Worm (Caenorhabditis elegans) whole organism, L1 larva: Measurements from ENCODE around the gene dao-6.
A peak's percentile ranks its signal among the peaks of the same experiment; 100 is the strongest.

Experiments
- C16A3.4 ChIP-seq: fragments of 150-350 bp; optimal IDR thresholded peaks from 2 replicates; lab custom pipeline; 2014; ENCODE audit warnings: missing biosample characterization, missing genetic modification characterization
- C34B4.2 ChIP-seq: sonication (generic microtip); optimal IDR thresholded peaks from 2 replicates; lab custom pipeline; 2017; ENCODE audit warnings: mild to moderate bottlenecking, missing genetic modification characterization, missing compliant biosample characterization
- F16B12.6 ChIP-seq: fragments of 150-350 bp; optimal IDR thresholded peaks from 2 replicates; lab custom pipeline; 2014; ENCODE audit warnings: missing biosample characterization, missing genetic modification characterization
- aly-2 ChIP-seq: fragments of 150-350 bp; optimal IDR thresholded peaks from 2 replicates; lab custom pipeline; 2014; ENCODE audit warnings: missing biosample characterization, missing genetic modification characterization
- ama-1 ChIP-seq: fragments of 150-350 bp; optimal IDR thresholded peaks from 2 replicates; lab custom pipeline; 2014
- blmp-1 ChIP-seq: fragments of 150-350 bp; optimal IDR thresholded peaks from 2 replicates; lab custom pipeline; 2014; ENCODE audit warnings: missing biosample characterization, missing genetic modification characterization
- ceh-8 ChIP-seq: fragments of 200-800 bp; sonication (Bioruptor generic); optimal IDR thresholded peaks from 2 replicates; lab custom pipeline; 2018; ENCODE audit warnings: mild to moderate bottlenecking, missing genetic modification characterization, moderate library complexity, missing compliant biosample characterization
- ceh-90 ChIP-seq: sonication (generic microtip); optimal IDR thresholded peaks from 2 replicates; lab custom pipeline; 2016; ENCODE audit warnings: missing genetic modification characterization, missing compliant biosample characterization
- ces-1 ChIP-seq: fragments of 150-350 bp; optimal IDR thresholded peaks from 2 replicates; lab custom pipeline; 2014; ENCODE audit warnings: missing biosample characterization, missing genetic modification reagents, missing genetic modification characterization
- dpl-1 ChIP-seq, 3 experiments: fragments of 150-350 bp in 2 of 3; sonication (generic microtip) in 1 of 3; optimal IDR thresholded peaks; 2 replicates each; lab custom pipeline; 2014 to 2017; ENCODE audit warnings: missing biosample characterization in 3 of 3, missing genetic modification characterization in 3 of 3, missing genetic modification reagents in 3 of 3
- dsc-1 ChIP-seq: sonication (generic microtip); optimal IDR thresholded peaks from 2 replicates; lab custom pipeline; 2016; ENCODE audit warnings: mild to moderate bottlenecking, missing genetic modification characterization, missing compliant biosample characterization
- efl-1 ChIP-seq, 4 experiments: fragments of 150-350 bp; optimal IDR thresholded peaks in 3 of 4; peaks in 1 of 4; 1 replicate in 1 of 4; 2 replicates in 3 of 4; lab custom pipeline; 2014; ENCODE audit warnings: missing biosample characterization in 2 of 4, missing genetic modification characterization in 2 of 4, missing genetic modification reagents in 2 of 4
- egl-13 ChIP-seq: sonication (generic microtip); optimal IDR thresholded peaks from 2 replicates; lab custom pipeline; 2016; ENCODE audit warnings: missing genotype, missing genetic modification reagents, missing genetic modification characterization, missing compliant biosample characterization
- fkh-10 ChIP-seq: sonication (generic microtip); optimal IDR thresholded peaks from 2 replicates; lab custom pipeline; 2017; ENCODE audit warnings: missing biosample characterization, missing genetic modification reagents, missing genetic modification characterization
- fkh-4 ChIP-seq: sonication (generic microtip); optimal IDR thresholded peaks from 2 replicates; lab custom pipeline; 2016; ENCODE audit warnings: missing compliant biosample characterization, missing genetic modification characterization, borderline replicate concordance
- fkh-8 ChIP-seq: sonication (generic microtip); optimal IDR thresholded peaks from 2 replicates; lab custom pipeline; 2016; ENCODE audit warnings: mild to moderate bottlenecking, missing genetic modification characterization, missing compliant biosample characterization
- irx-1 ChIP-seq: sonication (generic microtip); optimal IDR thresholded peaks from 2 replicates; lab custom pipeline; 2016; ENCODE audit warnings: missing genetic modification characterization, missing compliant biosample characterization
- lin-14 ChIP-seq: fragments of 200-800 bp; sonication (Bioruptor generic); optimal IDR thresholded peaks from 2 replicates; lab custom pipeline; 2018; ENCODE audit warnings: mild to moderate bottlenecking, missing genetic modification characterization, moderate library complexity, missing compliant biosample characterization
- lin-35 ChIP-seq, 2 experiments: fragments of 150-350 bp; optimal IDR thresholded peaks; 2 replicates each; lab custom pipeline; 2014; ENCODE audit warnings: missing biosample characterization in 2 of 2, missing genetic modification characterization in 2 of 2, missing genetic modification reagents in 2 of 2
- mab-9 ChIP-seq: fragments of 200-800 bp; sonication (Bioruptor generic); IDR thresholded peaks from 2 replicates; pipeline ENCODE4 v1.3.6; 2022; ENCODE audit warnings: missing genetic modification reagents, missing genetic modification characterization, missing compliant biosample characterization
- mdl-1 ChIP-seq, 2 experiments: fragments of 150-350 bp; optimal IDR thresholded peaks; 2 replicates each; lab custom pipeline; 2014 to 2017; ENCODE audit warnings: missing biosample characterization in 2 of 2, missing genetic modification characterization in 2 of 2, inconsistent platforms in 1 of 2
- mep-1 ChIP-seq: fragments of 150-350 bp; optimal IDR thresholded peaks from 2 replicates; lab custom pipeline; 2014; ENCODE audit warnings: missing biosample characterization, missing genetic modification characterization
- nhr-20 ChIP-seq: sonication (generic microtip); optimal IDR thresholded peaks from 2 replicates; lab custom pipeline; 2016; ENCODE audit warnings: mild to moderate bottlenecking, missing genetic modification characterization, missing compliant biosample characterization
- nhr-47 ChIP-seq: sonication (generic microtip); optimal IDR thresholded peaks from 2 replicates; lab custom pipeline; 2016; ENCODE audit warnings: mild to moderate bottlenecking, missing genetic modification characterization, moderate library complexity, missing compliant biosample characterization
- nhr-71 ChIP-seq: sonication (generic microtip); optimal IDR thresholded peaks from 2 replicates; lab custom pipeline; 2016; ENCODE audit warnings: mild to moderate bottlenecking, missing genetic modification characterization, moderate library complexity, missing compliant biosample characterization
- nhr-77 ChIP-seq: fragments of 150-350 bp; optimal IDR thresholded peaks from 2 replicates; lab custom pipeline; 2014; ENCODE audit warnings: missing biosample characterization, missing genetic modification characterization
- nhr-84 ChIP-seq: sonication (generic microtip); optimal IDR thresholded peaks from 2 replicates; lab custom pipeline; 2017; ENCODE audit warnings: missing biosample characterization, missing genetic modification characterization
- nhr-85 ChIP-seq: sonication (generic microtip); peaks from one replicate; lab custom pipeline; 2016; ENCODE audit warnings: missing genetic modification characterization, inconsistent platforms, missing compliant biosample characterization
- nhr-90 ChIP-seq: sonication (generic microtip); optimal IDR thresholded peaks from 2 replicates; lab custom pipeline; 2016; ENCODE audit warnings: mild to moderate bottlenecking, missing genetic modification characterization, missing compliant biosample characterization; ENCODE audit not compliant: poor library complexity
- pag-3 ChIP-seq: sonication (generic microtip); optimal IDR thresholded peaks from 2 replicates; lab custom pipeline; 2017; ENCODE audit warnings: missing genetic modification characterization, mild to moderate bottlenecking, missing compliant biosample characterization, antibody characterized with exemption, borderline replicate concordance; ENCODE audit not compliant: insufficient read depth
- rnt-1 ChIP-seq: sonication (generic microtip); optimal IDR thresholded peaks from 2 replicates; lab custom pipeline; 2016; ENCODE audit warnings: mild to moderate bottlenecking, missing genetic modification characterization, moderate library complexity, missing compliant biosample characterization
- snpc-4 ChIP-seq: fragments of 150-350 bp; optimal IDR thresholded peaks from 2 replicates; lab custom pipeline; 2014; ENCODE audit warnings: missing biosample characterization, missing genetic modification characterization
- snu-23 ChIP-seq: sonication (generic microtip); optimal IDR thresholded peaks from 2 replicates; lab custom pipeline; 2016; ENCODE audit warnings: missing genetic modification characterization, missing compliant biosample characterization
- sox-4 ChIP-seq: sonication (generic microtip); optimal IDR thresholded peaks from 2 replicates; lab custom pipeline; 2016; ENCODE audit warnings: missing genetic modification characterization, missing compliant biosample characterization
- sptf-1 ChIP-seq: fragments of 150-350 bp; optimal IDR thresholded peaks from 2 replicates; lab custom pipeline; 2014; ENCODE audit warnings: missing biosample characterization, missing genetic modification characterization
- swsn-7 ChIP-seq: sonication (generic microtip); optimal IDR thresholded peaks from 2 replicates; lab custom pipeline; 2016; ENCODE audit warnings: missing genetic modification characterization, missing compliant biosample characterization
- tlp-1 ChIP-seq: fragments of 150-350 bp; optimal IDR thresholded peaks from 2 replicates; lab custom pipeline; 2014; ENCODE audit warnings: missing biosample characterization, missing genetic modification characterization
- unc-130 ChIP-seq: fragments of 150-350 bp; optimal IDR thresholded peaks from 2 replicates; lab custom pipeline; 2017; ENCODE audit warnings: missing biosample characterization, missing genetic modification characterization, inconsistent platforms
- unc-30 ChIP-seq: sonication (generic microtip); optimal IDR thresholded peaks from 2 replicates; lab custom pipeline; 2017; ENCODE audit warnings: missing biosample characterization, missing genetic modification characterization
- unc-86 ChIP-seq: sonication (generic microtip); optimal IDR thresholded peaks from 2 replicates; lab custom pipeline; 2016; ENCODE audit warnings: missing genetic modification characterization, missing compliant biosample characterization
- unc-98 ChIP-seq: fragments of 200-800 bp; sonication (Bioruptor generic); IDR thresholded peaks from 2 replicates; pipeline ENCODE4 v1.3.6; 2022; ENCODE audit warnings: missing genetic modification characterization, missing compliant biosample characterization
- vab-15 ChIP-seq: sonication (generic microtip); optimal IDR thresholded peaks from 2 replicates; lab custom pipeline; 2017; ENCODE audit warnings: missing genotype, mild to moderate bottlenecking, missing genetic modification characterization, missing compliant biosample characterization
- xbp-1 ChIP-seq: sonication (generic microtip); optimal IDR thresholded peaks from 2 replicates; lab custom pipeline; 2016; ENCODE audit warnings: missing genetic modification characterization, missing compliant biosample characterization
- zag-1 ChIP-seq: fragments of 150-350 bp; optimal IDR thresholded peaks from 2 replicates; lab custom pipeline; 2014; ENCODE audit warnings: missing biosample characterization, missing genetic modification characterization
- zip-4 ChIP-seq: fragments of 200-800 bp; sonication (Bioruptor generic); optimal IDR thresholded peaks from 2 replicates; lab custom pipeline; 2018; ENCODE audit warnings: mild to moderate bottlenecking, missing genetic modification characterization, moderate library complexity, missing compliant biosample characterization
- ztf-4 ChIP-seq: fragments of 150-350 bp; optimal IDR thresholded peaks from 2 replicates; lab custom pipeline; 2014; ENCODE audit warnings: missing biosample characterization, missing genetic modification characterization

dao-6 gene

DNA sequence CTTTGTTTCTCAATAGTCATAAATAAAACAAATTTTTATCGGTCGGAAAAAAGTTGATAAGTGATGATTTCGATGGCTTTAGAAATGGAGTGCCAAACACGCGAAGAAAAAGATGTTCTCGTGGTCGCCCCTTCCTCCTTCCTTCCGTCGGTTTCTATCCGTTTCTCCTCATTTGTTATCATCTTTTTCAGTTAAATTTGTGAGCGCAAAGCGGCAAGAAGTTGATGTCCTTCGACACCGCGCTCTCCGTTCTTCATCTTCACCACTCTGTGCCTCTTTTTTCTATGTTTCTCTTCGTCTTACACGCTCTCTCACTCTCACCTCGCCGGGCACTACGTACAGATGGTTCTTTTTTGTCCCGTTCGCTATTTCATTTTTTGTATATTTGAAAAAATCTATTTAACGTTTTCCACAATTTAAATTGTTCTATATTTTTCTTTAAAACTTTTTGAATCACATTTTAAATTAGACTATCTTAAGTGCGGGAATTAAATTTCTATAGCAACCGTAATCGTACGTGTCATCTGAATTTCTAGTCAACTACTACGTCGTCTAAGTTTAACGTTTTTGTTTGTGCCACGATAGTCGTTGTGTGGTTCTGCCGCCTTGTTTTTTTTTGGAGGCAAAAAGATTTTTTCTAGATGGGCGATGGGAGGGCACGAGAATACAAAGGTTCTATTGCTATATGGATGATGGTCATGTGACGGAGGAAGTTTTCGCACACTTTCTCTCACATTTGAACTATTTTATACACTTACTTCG, 37.2 kb downstream of the dao-6 start (continued):
- TF ChIP-seq irx-1 (tag; lab: Kevin White, UChicago) (no peak), ceh-90 (tag; lab: Kevin White, UChicago) (no peak), nhr-47 (tag; lab: Kevin White, UChicago) (no peak), aly-2 (no peak), nhr-71 (peak; percentile 36), pag-3 (tag; lab: Kevin White, UChicago) (peak; percentile 30), ceh-8 (no peak)
- TF ChIP-seq, all 84 proteins: peak for 14

DNA sequence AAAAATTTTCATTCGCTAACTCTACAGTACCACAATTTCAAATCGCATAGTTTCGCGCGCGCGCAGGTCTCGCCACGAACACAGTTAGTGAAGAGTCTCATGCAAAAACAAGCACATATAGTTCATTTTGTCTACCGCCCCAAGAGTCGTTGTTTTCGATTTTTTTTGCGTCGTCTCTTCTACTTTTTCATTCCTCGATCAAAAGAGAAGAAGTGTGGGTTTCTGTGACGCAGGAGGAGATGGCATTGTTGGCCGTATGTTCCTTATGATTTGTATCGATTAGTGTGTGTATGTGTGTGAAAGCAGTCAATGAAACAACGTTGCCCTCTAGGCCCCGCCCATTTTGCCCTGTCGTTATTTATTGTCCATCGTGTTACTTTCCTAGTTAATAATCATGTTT, 38.1 kb downstream of the dao-6 start:
- TF ChIP-seq rnt-1 (tag; lab: Kevin White, UChicago) (peak; percentile 29), blmp-1 (tag; lab: Kevin White, UChicago) (peak; percentile 54), sptf-1 (no peak), nhr-85 (tag; lab: Kevin White, UChicago) (peak; percentile 65), lin-35 (GFP tag; optimal IDR thresholded peaks at IDR 0.05; lab: Kevin White, UChicago) (peak in 1 of 2 experiments; percentile 29)
- TF ChIP-seq, all 84 proteins: peak for 4

DNA sequence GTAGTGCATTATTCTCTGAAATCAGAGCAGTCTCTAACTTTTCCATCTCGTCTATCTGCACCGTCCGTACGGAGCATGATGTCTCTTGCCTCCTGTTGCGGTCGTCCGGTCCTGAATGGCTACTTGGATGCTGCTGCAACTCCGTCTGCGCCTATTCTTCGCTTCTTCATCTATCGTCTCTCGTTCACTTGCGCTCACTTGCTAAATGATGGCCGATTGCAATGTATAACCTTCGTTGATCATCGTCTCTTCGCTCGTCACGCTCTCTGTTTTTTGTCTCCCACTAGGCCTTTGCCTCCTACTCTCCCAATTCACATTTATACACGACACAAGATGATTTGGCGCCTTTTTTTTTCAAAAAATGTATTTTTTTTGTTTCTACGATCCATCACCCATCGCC, 38.7 kb downstream of the dao-6 start:
- TF ChIP-seq zip-4 (GFP tag; lab: Kevin White, UChicago) (no peak), efl-1 (optimal IDR thresholded peaks at IDR 0.05; lab: Kevin White, UChicago) (peak; percentile 49 to 64), efl-1 (GFP tag; optimal IDR thresholded peaks at IDR 0.05 in 1 of 2; lab: Kevin White, UChicago) (peak in 1 of 2 experiments; percentile 83), blmp-1 (tag; lab: Kevin White, UChicago) (peak; percentile 49), ztf-4 (tag; lab: Kevin White, UChicago) (peak; percentile 38), nhr-77 (tag; lab: Kevin White, UChicago) (peak; percentile 11), ama-1 (lab: Kevin White, UChicago) (no peak), lin-35 (GFP tag; optimal IDR thresholded peaks at IDR 0.05; lab: Kevin White, UChicago) (peak; percentile 26 to 61), nhr-71 (peak; percentile 76), mep-1 (tag; lab: Kevin White, UChicago) (peak; percentile 21), nhr-90 (peak; percentile 0), dsc-1 (peak; percentile 42), dpl-1 (GFP tag; optimal IDR thresholded peaks at IDR 0.05; lab: Kevin White, UChicago) (peak; percentile 31 to 56 (median 39)), rnt-1 (tag; lab: Kevin White, UChicago) (peak; percentile 77), mdl-1 (tag; optimal IDR thresholded peaks at IDR 0.05; lab: Kevin White, UChicago) (peak in 1 of 2 experiments; percentile 63), ceh-8 (no peak), ces-1 (GFP tag; lab: Kevin White, UChicago) (no peak), nhr-20 (tag; lab: Kevin White, UChicago) (peak; percentile 60), nhr-84 (tag; lab: Kevin White, UChicago) (no peak), lin-14 (GFP tag; lab: Kevin White, UChicago) (peak; percentile 92), snu-23 (GFP tag; lab: Kevin White, UChicago) (peak; percentile 78), fkh-4 (tag; lab: Kevin White, UChicago) (no peak), nhr-85 (tag; lab: Kevin White, UChicago) (no peak), unc-130 (tag; lab: Kevin White, UChicago) (peak; percentile 63), C16A3.4 (tag; lab: Kevin White, UChicago) (peak; percentile 48), zag-1 (tag; lab: Kevin White, UChicago) (no peak), C34B4.2 (no peak), tlp-1 (tag; lab: Kevin White, UChicago) (no peak), vab-15 (tag; lab: Kevin White, UChicago) (no peak), unc-98 (GFP tag; lab: Robert Waterston, UW) (no peak), sox-4 (tag; lab: Kevin White, UChicago) (peak; percentile 14), fkh-8 (tag; lab: Kevin White, UChicago) (peak; percentile 72), snpc-4 (tag; lab: Kevin White, UChicago) (peak; percentile 45), egl-13 (tag; lab: Kevin White, UChicago) (peak; percentile 2), unc-86 (tag; lab: Kevin White, UChicago) (peak; percentile 17), xbp-1 (peak; percentile 50), mab-9 (GFP tag; lab: Robert Waterston, UW) (no peak), swsn-7 (tag; lab: Kevin White, UChicago) (peak; percentile 68), nhr-47 (tag; lab: Kevin White, UChicago) (peak; percentile 59), unc-30 (tag; lab: Kevin White, UChicago) (no peak), F16B12.6 (tag; lab: Kevin White, UChicago) (no peak), fkh-10 (GFP tag; lab: Kevin White, UChicago) (peak; percentile 29)
